Fruit fly (Drosophila melanogaster): ENCODE measurements around the gene CG14684.

- TF ChIP-seq brk (GFP tag; optimal IDR thresholded peaks at IDR 0.05) (no peak), br (GFP tag; optimal IDR thresholded peaks at IDR 0.05) (no peak), Dfd (GFP tag; optimal IDR thresholded peaks at IDR 0.05) (no peak), h (GFP tag; optimal IDR thresholded peaks at IDR 0.05) (no peak)
Measured at dm6 chr3R:10709264-10709663, 2.5 kb downstream of the CG14684 start, which contains the start of gene CG31373.

All from whole organism, wandering third instar larva.